Fruit fly (Drosophila melanogaster) whole organism, pupa: ENCODE data around the gene phr6-4.

Source experiments
- CG10348 ChIP-seq: fragments of 200-800 bp; sonication (Bioruptor generic); IDR thresholded peaks from 2 replicates; pipeline ENCODE4 v1.3.6; 2022; ENCODE audit warnings: missing biosample characterization, missing genetic modification characterization
- CG12605 ChIP-seq: fragments of 200-800 bp; sonication (Bioruptor generic); IDR thresholded peaks from 2 replicates; pipeline ENCODE4 v1.3.6; 2022; ENCODE audit warnings: missing biosample characterization, missing genetic modification characterization
- CG15710 ChIP-seq: fragments of 200-800 bp; sonication (Bioruptor generic); optimal IDR thresholded peaks from 2 replicates; lab custom pipeline; 2018; ENCODE audit warnings: missing biosample characterization, mild to moderate bottlenecking, missing genetic modification characterization, moderate library complexity
- CG17806 ChIP-seq: fragments of 200-800 bp; sonication (Bioruptor generic); optimal IDR thresholded peaks from 2 replicates; lab custom pipeline; 2018; ENCODE audit warnings: missing biosample characterization, mild to moderate bottlenecking, missing genetic modification characterization, moderate library complexity
- CG32121 ChIP-seq: fragments of 200-800 bp; sonication (Bioruptor generic); IDR thresholded peaks from 2 replicates; pipeline ENCODE4 v1.3.6; 2022; ENCODE audit warnings: missing biosample characterization, missing genetic modification characterization
- CG34367 ChIP-seq: fragments of 200-800 bp; sonication (Bioruptor generic); optimal IDR thresholded peaks from 2 replicates; lab custom pipeline; 2018; ENCODE audit warnings: missing biosample characterization, mild to moderate bottlenecking, missing genetic modification characterization
- CG4496 ChIP-seq: fragments of 200-800 bp; sonication (Bioruptor generic); IDR thresholded peaks from 3 replicates; pipeline ENCODE4 v1.3.6; 2022; ENCODE audit warnings: missing biosample characterization, missing genetic modification characterization
- CG8159 ChIP-seq: fragments of 200-800 bp; sonication (Bioruptor generic); optimal IDR thresholded peaks from 3 replicates; lab custom pipeline; 2018; ENCODE audit warnings: missing biosample characterization, mild to moderate bottlenecking, missing genetic modification characterization, moderate library complexity
- CG8301 ChIP-seq: fragments of 200-800 bp; sonication (Bioruptor generic); optimal IDR thresholded peaks from 2 replicates; lab custom pipeline; 2018; ENCODE audit warnings: missing biosample characterization, mild to moderate bottlenecking, missing genetic modification characterization
- CG9948 ChIP-seq: fragments of 200-800 bp; sonication (Bioruptor generic); optimal IDR thresholded peaks from 2 replicates; lab custom pipeline; 2018; ENCODE audit warnings: missing biosample characterization, mild to moderate bottlenecking, missing genetic modification characterization, moderate library complexity
- D1 ChIP-seq: fragments of 200-800 bp; sonication (Bioruptor generic); optimal IDR thresholded peaks from 2 replicates; lab custom pipeline; 2018; ENCODE audit warnings: missing biosample characterization, mild to moderate bottlenecking, missing genetic modification characterization, moderate library complexity
- EcR ChIP-seq: fragments of 200-800 bp; sonication (Bioruptor generic); optimal IDR thresholded peaks from 3 replicates; lab custom pipeline; 2019; ENCODE audit warnings: missing biosample characterization, missing genetic modification characterization, mild to moderate bottlenecking, moderate library complexity, missing genetic modification reagents
- Ets98B ChIP-seq: fragments of 200-800 bp; sonication (Bioruptor generic); IDR thresholded peaks from 2 replicates; pipeline ENCODE4 v1.3.6; 2022; ENCODE audit warnings: missing biosample characterization, missing genetic modification characterization
- Pif1A ChIP-seq: fragments of 200-800 bp; sonication (Bioruptor generic); optimal IDR thresholded peaks from 3 replicates; lab custom pipeline; 2016; ENCODE audit warnings: missing biosample characterization, missing genetic modification characterization
- Pif1B ChIP-seq: fragments of 200-800 bp; sonication (Bioruptor generic); optimal IDR thresholded peaks from 3 replicates; lab custom pipeline; 2016; ENCODE audit warnings: missing biosample characterization, missing genetic modification characterization
- Snoo ChIP-seq: fragments of 200-800 bp; sonication (Bioruptor generic); optimal IDR thresholded peaks from 3 replicates; lab custom pipeline; 2017; ENCODE audit warnings: missing biosample characterization, mild to moderate bottlenecking, missing genetic modification characterization, inconsistent platforms
- fd96Ca ChIP-seq: fragments of 200-800 bp; sonication (Bioruptor generic); IDR thresholded peaks from 3 replicates; pipeline ENCODE4 v1.3.6; 2022; ENCODE audit warnings: missing biosample characterization, missing genetic modification characterization
- gl ChIP-seq: fragments of 200-800 bp; sonication (Bioruptor generic); optimal IDR thresholded peaks from 2 replicates; lab custom pipeline; 2018; ENCODE audit warnings: missing biosample characterization, mild to moderate bottlenecking, missing genetic modification characterization
- rn ChIP-seq: fragments of 200-800 bp; sonication (Bioruptor generic); IDR thresholded peaks from 2 replicates; pipeline ENCODE4 v1.3.6; 2022; ENCODE audit warnings: missing biosample characterization, missing genetic modification characterization

Gene phr6-4

dm6 chr2L:20664428-20664827 lies 18.8 kb upstream of the phr6-4 start:
- no peak for TF ChIP-seq gl (tag; lab: Kevin White, UChicago)
- no peak for TF ChIP-seq EcR (GFP tag; lab: Kevin White, UChicago)
- no peak for TF ChIP-seq CG32121 (GFP tag; lab: Robert Waterston, UW)
- no peak for TF ChIP-seq rn
- TF ChIP-seq Ets98B (GFP tag; lab: Robert Waterston, UW): no peak
- TF ChIP-seq CG17806 (tag; lab: Kevin White, UChicago): no peak
- no peak for TF ChIP-seq CG9948 (tag; lab: Kevin White, UChicago)
- TF ChIP-seq CG10348: no peak

dm6 chr2L:20661071-20661470 lies 15.5 kb upstream of the phr6-4 start:
- TF ChIP-seq CG4496 (GFP tag; lab: Robert Waterston, UW) (peak; percentile 36; the same call in 1 of the 3 replicates), Ets98B (GFP tag; lab: Robert Waterston, UW) (peak; percentile 28; the same call in 1 of the 2 replicates), CG8159 (tag; lab: Kevin White, UChicago) (no peak)

dm6 chr2L:20656110-20656509 lies 10.5 kb upstream of the phr6-4 start, which contains the start of the genes brun and CG2614:
brun (minus strand) TSS chr2L:20656178.
CG2614 (plus strand) TSS chr2L:20656426.
- TF ChIP-seq Ets98B (GFP tag; lab: Robert Waterston, UW) (peak; percentile 45), CG15710 (tag; lab: Kevin White, UChicago) (peak; percentile 37), Pif1A (GFP tag; lab: Kevin White, UChicago) (no peak), D1 (tag; lab: Kevin White, UChicago) (no peak), CG32121 (GFP tag; lab: Robert Waterston, UW) (peak; percentile 60), EcR (GFP tag; lab: Kevin White, UChicago) (peak; percentile 79), fd96Ca (GFP tag; lab: Robert Waterston, UW) (peak; percentile 8; the same call in 1 of the 3 replicates), CG17806 (tag; lab: Kevin White, UChicago) (peak; percentile 22)

dm6 chr2L:20649891-20650290 lies 4.3 kb upstream of the phr6-4 start, which contains the start of gene CG2611:
CG2611 (plus strand) TSS chr2L:20650189.
- TF ChIP-seq CG9948 (tag; lab: Kevin White, UChicago) (no peak), gl (tag; lab: Kevin White, UChicago) (no peak), CG17806 (tag; lab: Kevin White, UChicago) (peak; percentile 39), CG15710 (tag; lab: Kevin White, UChicago) (peak; percentile 41), Pif1A (GFP tag; lab: Kevin White, UChicago) (no peak), Snoo (tag; lab: Kevin White, UChicago) (peak; percentile 45), Ets98B (GFP tag; lab: Robert Waterston, UW) (peak; percentile 28; the same call in 1 of the 2 replicates), CG12605 (GFP tag; lab: Robert Waterston, UW) (0 out of 2 replicates have a peak, but pooled peaks have one; percentile 11), Pif1B (GFP tag; lab: Kevin White, UChicago) (no peak)

- TF ChIP-seq fd96Ca (GFP tag; lab: Robert Waterston, UW) (no peak), CG10348 (no peak), Ets98B (GFP tag; lab: Robert Waterston, UW) (no peak), rn (no peak), CG9948 (tag; lab: Kevin White, UChicago) (no peak), Pif1A (GFP tag; lab: Kevin White, UChicago) (no peak), CG4496 (GFP tag; lab: Robert Waterston, UW) (no peak), CG8301 (tag; lab: Kevin White, UChicago) (no peak), Pif1B (GFP tag; lab: Kevin White, UChicago) (no peak), CG12605 (GFP tag; lab: Robert Waterston, UW) (no peak), CG17806 (tag; lab: Kevin White, UChicago) (no peak), D1 (tag; lab: Kevin White, UChicago) (no peak), CG34367 (no peak), gl (tag; lab: Kevin White, UChicago) (no peak)
These were observed 3.0 kb upstream of the phr6-4 start, which contains the start of gene CG18810 for dm6 chr2L:20648612-20649011. CG18810 (plus strand) TSS chr2L:20648912.

dm6 chr2L:20647240-20647908 lies 1.8 kb upstream of the phr6-4 start:
- TF ChIP-seq rn: no peak
- TF ChIP-seq CG15710 (tag; lab: Kevin White, UChicago): no peak
- TF ChIP-seq D1 (tag; lab: Kevin White, UChicago): no peak
- no peak for TF ChIP-seq fd96Ca (GFP tag; lab: Robert Waterston, UW)
- TF ChIP-seq CG32121 (GFP tag; lab: Robert Waterston, UW): no peak
- no peak for TF ChIP-seq CG34367
- no peak for TF ChIP-seq CG17806 (tag; lab: Kevin White, UChicago)
- no peak for TF ChIP-seq Snoo (tag; lab: Kevin White, UChicago)
- no peak for TF ChIP-seq CG10348
- no peak for TF ChIP-seq Pif1A (GFP tag; lab: Kevin White, UChicago)
- no peak for TF ChIP-seq CG12605 (GFP tag; lab: Robert Waterston, UW)
- no peak for TF ChIP-seq gl (tag; lab: Kevin White, UChicago)
- no peak for TF ChIP-seq CG8301 (tag; lab: Kevin White, UChicago)
- TF ChIP-seq EcR (GFP tag; lab: Kevin White, UChicago): no peak
- TF ChIP-seq Pif1B (GFP tag; lab: Kevin White, UChicago): no peak
